Fruit fly (Drosophila melanogaster): ENCODE measurements around the gene CG42728.

dm6 chr3L:15506174-15506926 is 21.6 kb downstream of the CG42728 start:
- TF ChIP-seq pdm3 (GFP tag; optimal IDR thresholded peaks at IDR 0.05) (no peak), achi (GFP tag; optimal IDR thresholded peaks at IDR 0.05) (no peak), CG6163 (GFP tag; IDR thresholded peaks at IDR 0.05) (no peak), Sox102F (GFP tag; optimal IDR thresholded peaks at IDR 0.05) (peak; percentile 12), Hr39 (GFP tag; optimal IDR thresholded peaks at IDR 0.05) (no peak), CG6276 (GFP tag; optimal IDR thresholded peaks at IDR 0.05) (no peak), salr (GFP tag; optimal IDR thresholded peaks at IDR 0.05) (no peak)
